Worm (Caenorhabditis elegans): ENCODE results near the gene col-130.

DNA sequence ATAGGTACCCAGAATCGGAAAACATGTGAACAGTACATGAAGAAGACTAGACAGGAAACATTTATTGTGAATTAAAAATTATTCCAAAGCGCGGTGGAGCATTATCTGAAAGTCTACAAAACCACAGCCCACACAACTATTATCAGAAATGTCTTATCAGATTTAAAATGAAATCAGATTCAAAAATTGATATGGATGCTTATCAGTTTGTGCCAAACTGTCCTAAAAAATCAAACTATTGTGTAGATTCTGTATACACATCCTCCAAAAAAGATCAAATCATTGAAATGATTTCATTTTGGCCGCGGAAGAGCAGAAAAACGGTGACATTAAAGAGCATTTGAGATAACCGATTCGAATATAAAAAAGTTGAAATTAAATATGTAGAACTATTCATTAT is 7.1 kb upstream of the col-130 start, which contains the start of gene irg-4:
- TF ChIP-seq ztf-11 (tag; optimal IDR thresholded peaks at IDR 0.05): no peak
- no peak for TF ChIP-seq jun-1 (tag; optimal IDR thresholded peaks at IDR 0.05)
- TF ChIP-seq mdl-1 (tag; optimal IDR thresholded peaks at IDR 0.05): no peak
- TF ChIP-seq dpl-1 (GFP tag; optimal IDR thresholded peaks at IDR 0.05): no peak
